Worm (Caenorhabditis elegans): Measurements from ENCODE around the gene C01G12.9.

- no peak for TF ChIP-seq lin-54 (GFP tag; optimal IDR thresholded peaks at IDR 0.05)
- no peak for TF ChIP-seq lin-35 (GFP tag; optimal IDR thresholded peaks at IDR 0.05)
- TF ChIP-seq chd-7 (tag; optimal IDR thresholded peaks at IDR 0.05) = no peak
- TF ChIP-seq ceh-79 (tag; optimal IDR thresholded peaks at IDR 0.05) = no peak
- no peak for TF ChIP-seq rpc-1 (optimal IDR thresholded peaks at IDR 0.05)
- TF ChIP-seq rpc-1 (tag; optimal IDR thresholded peaks at IDR 0.05) = no peak
- no peak for TF ChIP-seq somi-1 (GFP tag; optimal IDR thresholded peaks at IDR 0.05)
- no peak for TF ChIP-seq hlh-26 (GFP tag; conservative IDR thresholded peaks at IDR 0.05)
- no peak for TF ChIP-seq mxl-1 (tag; optimal IDR thresholded peaks at IDR 0.05)
- no peak for TF ChIP-seq nfya-1 (tag; optimal IDR thresholded peaks at IDR 0.05; ENCODE audit: borderline replicate concordance, insufficient read depth)
- no peak for TF ChIP-seq sea-2 (GFP tag; IDR thresholded peaks at IDR 0.05)
Measured at ce11 chrII:14592629-14593028, 13.8 kb downstream of the C01G12.9 start.
